Fruit fly (Drosophila melanogaster) whole organism, embryonic: ENCODE measurements around the gene CG14995.

Experiments used
- Blimp-1 ChIP-seq: fragments of 200-800 bp; sonication (Bioruptor generic); optimal IDR thresholded peaks from 3 replicates; lab custom pipeline; 2018; ENCODE audit warnings: missing biosample characterization, missing genetic modification characterization, mild to moderate bottlenecking, moderate library complexity, missing genetic modification reagents
- CG10431 ChIP-seq: fragments of 200-800 bp; sonication (Bioruptor generic); optimal IDR thresholded peaks from 3 replicates; lab custom pipeline; 2018; ENCODE audit warnings: missing biosample characterization, mild to moderate bottlenecking, missing genetic modification characterization
- CG10979 ChIP-seq: fragments of 200-800 bp; sonication (Bioruptor generic); optimal IDR thresholded peaks from 2 replicates; lab custom pipeline; 2018; ENCODE audit warnings: missing biosample characterization, mild to moderate bottlenecking, missing genetic modification characterization, moderate library complexity
- CG11247 ChIP-seq: fragments of 200-800 bp; sonication (Bioruptor generic); IDR thresholded peaks from 2 replicates; pipeline ENCODE4 v1.3.6; 2022; ENCODE audit warnings: missing biosample characterization, missing genetic modification characterization
- CG15479 ChIP-seq: fragments of 200-800 bp; sonication (Bioruptor generic); optimal IDR thresholded peaks from 3 replicates; lab custom pipeline; 2019; ENCODE audit warnings: missing biosample characterization, mild to moderate bottlenecking, missing genetic modification characterization, moderate library complexity
- CG17361 ChIP-seq: fragments of 200-800 bp; sonication (Bioruptor generic); IDR thresholded peaks from 3 replicates; pipeline ENCODE4 v1.3.6; 2022; ENCODE audit warnings: missing biosample characterization, missing genetic modification characterization
- CG17612 ChIP-seq: fragments of 200-800 bp; sonication (Bioruptor generic); IDR thresholded peaks from 2 replicates; pipeline ENCODE4 v1.3.6; 2022; ENCODE audit warnings: missing biosample characterization, missing genetic modification characterization
- CG2120 ChIP-seq: fragments of 200-800 bp; sonication (Bioruptor generic); optimal IDR thresholded peaks from 3 replicates; lab custom pipeline; 2016; ENCODE audit warnings: missing biosample characterization, missing genetic modification characterization
- CG2199 ChIP-seq: fragments of 200-800 bp; sonication (Bioruptor generic); IDR thresholded peaks from 3 replicates; pipeline ENCODE4 v1.3.6; 2022; ENCODE audit warnings: missing biosample characterization, missing genetic modification characterization
- CG34224 ChIP-seq: fragments of 200-800 bp; sonication (Bioruptor generic); IDR thresholded peaks from 3 replicates; pipeline ENCODE4 v1.3.6; 2022; ENCODE audit warnings: missing biosample characterization, missing genetic modification characterization; ENCODE audit not compliant: partially characterized antibody
- CG7745 ChIP-seq: fragments of 200-800 bp; sonication (Bioruptor generic); optimal IDR thresholded peaks from 2 replicates; lab custom pipeline; 2018; ENCODE audit warnings: missing biosample characterization, mild to moderate bottlenecking, missing genetic modification characterization, moderate library complexity
- CG7786 ChIP-seq: fragments of 200-800 bp; sonication (Bioruptor generic); optimal IDR thresholded peaks from 2 replicates; lab custom pipeline; 2016; ENCODE audit warnings: missing biosample characterization, missing genetic modification characterization
- CG8388 ChIP-seq: fragments of 200-800 bp; sonication (Bioruptor generic); optimal IDR thresholded peaks from 2 replicates; lab custom pipeline; 2019; ENCODE audit warnings: missing biosample characterization, mild to moderate bottlenecking, missing genetic modification characterization, moderate library complexity
- CG9215 ChIP-seq: fragments of 200-800 bp; sonication (Bioruptor generic); IDR thresholded peaks from 2 replicates; pipeline ENCODE4 v1.3.6; 2022; ENCODE audit warnings: missing biosample characterization, missing genetic modification characterization
- CG9437 ChIP-seq: fragments of 200-800 bp; sonication (Bioruptor generic); optimal IDR thresholded peaks from 2 replicates; lab custom pipeline; 2018; ENCODE audit warnings: missing biosample characterization, mild to moderate bottlenecking, missing genetic modification characterization
- CG9797 ChIP-seq: fragments of 200-800 bp; sonication (Bioruptor generic); optimal IDR thresholded peaks from 3 replicates; lab custom pipeline; 2018; ENCODE audit warnings: missing biosample characterization, mild to moderate bottlenecking, missing genetic modification characterization
- CG9817 ChIP-seq: fragments of 200-800 bp; sonication (Bioruptor generic); optimal IDR thresholded peaks from 2 replicates; lab custom pipeline; 2018; ENCODE audit warnings: missing biosample characterization, mild to moderate bottlenecking, missing genetic modification characterization, moderate library complexity
- Chrac-16 ChIP-seq: fragments of 200-800 bp; sonication (Bioruptor generic); optimal IDR thresholded peaks from 3 replicates; lab custom pipeline; 2016; ENCODE audit warnings: missing biosample characterization, missing genetic modification characterization
- Dip3 ChIP-seq: fragments of 200-800 bp; sonication (Bioruptor generic); optimal IDR thresholded peaks from 3 replicates; lab custom pipeline; 2016; ENCODE audit warnings: missing biosample characterization, missing genetic modification characterization
- ERR ChIP-seq: fragments of 200-800 bp; sonication (Bioruptor generic); optimal IDR thresholded peaks from 2 replicates; lab custom pipeline; 2016; ENCODE audit warnings: missing biosample characterization, missing genetic modification characterization
- HmgD ChIP-seq: fragments of 200-800 bp; sonication (Bioruptor generic); optimal IDR thresholded peaks from 3 replicates; lab custom pipeline; 2016; ENCODE audit warnings: missing biosample characterization, missing genetic modification characterization
- Hr51 ChIP-seq, 2 experiments: fragments of 200-800 bp; sonication (Bioruptor generic); optimal IDR thresholded peaks; 2 replicates in 1 of 2; 3 replicates in 1 of 2; lab custom pipeline; 2016 to 2018; ENCODE audit warnings: missing biosample characterization in 2 of 2, missing genetic modification characterization in 2 of 2, mild to moderate bottlenecking in 1 of 2, moderate library complexity in 1 of 2
- MESR4 ChIP-seq: fragments of 200-800 bp; sonication (Bioruptor generic); optimal IDR thresholded peaks from 2 replicates; lab custom pipeline; 2018; ENCODE audit warnings: missing biosample characterization, mild to moderate bottlenecking, missing genetic modification characterization, moderate library complexity
- Mrtf ChIP-seq: fragments of 200-800 bp; sonication (Bioruptor generic); IDR thresholded peaks from 3 replicates; pipeline ENCODE4 v1.3.6; 2022; ENCODE audit warnings: missing biosample characterization, missing genetic modification characterization
- Opbp ChIP-seq: fragments of 200-800 bp; sonication (Bioruptor generic); IDR thresholded peaks from 3 replicates; pipeline ENCODE4 v1.3.6; 2022; ENCODE audit warnings: missing biosample characterization, missing genetic modification characterization; ENCODE audit not compliant: partially characterized antibody
- Side ChIP-seq: fragments of 200-800 bp; sonication (Bioruptor generic); optimal IDR thresholded peaks from 2 replicates; lab custom pipeline; 2016; ENCODE audit warnings: missing biosample characterization, missing genetic modification characterization
- Xbp1 ChIP-seq: fragments of 200-800 bp; sonication (Bioruptor generic); optimal IDR thresholded peaks from 3 replicates; lab custom pipeline; 2016; ENCODE audit warnings: missing biosample characterization, mild to moderate bottlenecking, missing genetic modification characterization
- ac ChIP-seq: fragments of 200-800 bp; sonication (Bioruptor generic); optimal IDR thresholded peaks from 3 replicates; lab custom pipeline; 2017; ENCODE audit warnings: missing biosample characterization, mild to moderate bottlenecking, missing genetic modification characterization
- amos ChIP-seq: fragments of 200-800 bp; sonication (Bioruptor generic); IDR thresholded peaks from 2 replicates; pipeline ENCODE4 v1.3.6; 2022; ENCODE audit warnings: missing biosample characterization, missing genetic modification characterization; ENCODE audit not compliant: partially characterized antibody
- ash1 ChIP-seq: fragments of 200-800 bp; sonication (Bioruptor generic); optimal IDR thresholded peaks from 2 replicates; lab custom pipeline; 2018; ENCODE audit warnings: missing biosample characterization, mild to moderate bottlenecking, missing genetic modification characterization
- crp ChIP-seq, 2 experiments: fragments of 200-800 bp; sonication (Bioruptor generic); optimal IDR thresholded peaks; 2 replicates in 1 of 2; 3 replicates in 1 of 2; lab custom pipeline; 2017; ENCODE audit warnings: missing biosample characterization in 2 of 2, missing genetic modification characterization in 2 of 2, mild to moderate bottlenecking in 1 of 2, moderate library complexity in 1 of 2
- dmrt99B ChIP-seq: fragments of 200-800 bp; sonication (Bioruptor generic); optimal IDR thresholded peaks from 2 replicates; lab custom pipeline; 2018; ENCODE audit warnings: missing biosample characterization, mild to moderate bottlenecking, missing genetic modification characterization, moderate library complexity
- gsb-n ChIP-seq: fragments of 200-800 bp; sonication (Bioruptor generic); optimal IDR thresholded peaks from 3 replicates; lab custom pipeline; 2018; ENCODE audit warnings: missing biosample characterization, mild to moderate bottlenecking, missing genetic modification characterization
- her ChIP-seq: fragments of 200-800 bp; sonication (Bioruptor generic); optimal IDR thresholded peaks from 2 replicates; lab custom pipeline; 2016; ENCODE audit warnings: missing biosample characterization, missing genetic modification characterization
- ken ChIP-seq: fragments of 200-800 bp; sonication (Bioruptor generic); IDR thresholded peaks from 3 replicates; pipeline ENCODE4 v1.3.6; 2022; ENCODE audit warnings: missing biosample characterization, missing genetic modification characterization
- klu ChIP-seq: fragments of 200-800 bp; sonication (Bioruptor generic); IDR thresholded peaks from 2 replicates; pipeline ENCODE4 v1.3.6; 2022; ENCODE audit warnings: missing biosample characterization, missing genetic modification characterization
- lov ChIP-seq, 2 experiments: fragments of 200-800 bp in 1 of 2; fragments of >200 bp in 1 of 2; sonication (Bioruptor generic) in 1 of 2; IDR thresholded peaks in 1 of 2; optimal IDR thresholded peaks in 1 of 2; 2 replicates in 1 of 2; 3 replicates in 1 of 2; pipeline versions ENCODE4 v1.3.6 to Lab custom; 2017 to 2022; ENCODE audit warnings: missing biosample characterization in 1 of 2, missing genetic modification characterization in 1 of 2
- nmo ChIP-seq: fragments of 200-800 bp; sonication (Bioruptor generic); optimal IDR thresholded peaks from 2 replicates; lab custom pipeline; 2018; ENCODE audit warnings: missing biosample characterization, mild to moderate bottlenecking, missing genetic modification characterization, moderate library complexity
- oc ChIP-seq: fragments of 200-800 bp; sonication (Bioruptor generic); optimal IDR thresholded peaks from 2 replicates; lab custom pipeline; 2018; ENCODE audit warnings: missing biosample characterization, mild to moderate bottlenecking, missing genetic modification characterization, moderate library complexity
- pb ChIP-seq: fragments of 200-800 bp; sonication (Bioruptor generic); optimal IDR thresholded peaks from 3 replicates; lab custom pipeline; 2016; ENCODE audit warnings: missing biosample characterization, missing genetic modification characterization
- pnt ChIP-seq: fragments of 200-800 bp; sonication (Bioruptor generic); optimal IDR thresholded peaks from 3 replicates; lab custom pipeline; 2016; ENCODE audit warnings: missing biosample characterization, missing genetic modification characterization
- sens ChIP-seq: fragments of 200-800 bp; sonication (Bioruptor generic); peaks from one replicate; lab custom pipeline; 2016; ENCODE audit warnings: missing biosample characterization, missing genetic modification characterization
- sr ChIP-seq: fragments of 200-800 bp; sonication (Bioruptor generic); IDR thresholded peaks from 3 replicates; pipeline ENCODE4 v1.3.6; 2022; ENCODE audit warnings: missing biosample characterization, missing genetic modification characterization
- tio ChIP-seq: fragments of 200-800 bp; sonication (Bioruptor generic); optimal IDR thresholded peaks from 2 replicates; lab custom pipeline; 2017; ENCODE audit warnings: missing biosample characterization, missing genetic modification characterization, inconsistent platforms
- tna ChIP-seq: fragments of 200-800 bp; sonication (Bioruptor generic); IDR thresholded peaks from 2 replicates; pipeline ENCODE4 v1.3.6; 2022; ENCODE audit warnings: missing biosample characterization, missing genetic modification characterization; ENCODE audit not compliant: partially characterized antibody
- trh ChIP-seq: fragments of 200-800 bp; sonication (Bioruptor generic); optimal IDR thresholded peaks from 2 replicates; lab custom pipeline; 2016; ENCODE audit warnings: missing biosample characterization, missing genetic modification characterization
- vfl ChIP-seq: fragments of 200-800 bp; sonication (Bioruptor generic); optimal IDR thresholded peaks from 2 replicates; lab custom pipeline; 2016; ENCODE audit warnings: missing biosample characterization, missing genetic modification characterization
- wek ChIP-seq: fragments of 200-800 bp; sonication (Bioruptor generic); optimal IDR thresholded peaks from 3 replicates; lab custom pipeline; 2018; ENCODE audit warnings: missing biosample characterization, mild to moderate bottlenecking, missing genetic modification characterization, moderate library complexity

The CG14995 gene

dm6 chr3L:4122185-4122767 lies 19.2 kb upstream of the CG14995 start, which contains the start of gene Chd64 (continued):
- TF ChIP-seq Xbp1, result no peak
- TF ChIP-seq tna, result peak; percentile 42; the same call in 1 of the 2 replicates
- peak; percentile 7 for TF ChIP-seq pb (GFP tag; lab: Kevin White, UChicago)
- TF ChIP-seq her, result peak; percentile 12
- TF ChIP-seq klu (GFP tag; lab: Robert Waterston, UW), result no peak
- peak; percentile 5 for TF ChIP-seq Chrac-16 (GFP tag; lab: Kevin White, UChicago)
- no peak for TF ChIP-seq CG7786 (GFP tag; lab: Kevin White, UChicago)
- no peak for TF ChIP-seq lov (optimal IDR thresholded peaks at IDR 0.05; lab: Kevin White, UChicago)
- TF ChIP-seq lov (GFP tag; IDR thresholded peaks at IDR 0.05; lab: Robert Waterston, UW), result no peak
- 0 out of 3 replicates have a peak, but pooled peaks have one; percentile 18 for TF ChIP-seq Mrtf (GFP tag; lab: Robert Waterston, UW)
- peak; percentile 29; the same call in 1 of the 3 replicates for TF ChIP-seq ken (GFP tag; lab: Robert Waterston, UW)
- no peak for TF ChIP-seq ERR (GFP tag; lab: Kevin White, UChicago)
- TF ChIP-seq CG17361 (GFP tag; lab: Robert Waterston, UW), result no peak
- no peak for TF ChIP-seq oc (tag; lab: Kevin White, UChicago)
- no peak for TF ChIP-seq tio (GFP tag; lab: Kevin White, UChicago)
- TF ChIP-seq vfl, result no peak
- peak; percentile 8 for TF ChIP-seq ash1 (GFP tag; lab: Kevin White, UChicago)
- peak; percentile 47 for TF ChIP-seq sens
- TF ChIP-seq CG34224, result peak; percentile 55; the same call in 2 of the 3 replicates
- TF ChIP-seq nmo, result no peak
- TF ChIP-seq CG15479, result no peak
- no peak for TF ChIP-seq CG8388 (GFP tag; lab: Kevin White, UChicago)
- no peak for TF ChIP-seq trh
- TF ChIP-seq Blimp-1 (GFP tag; lab: Kevin White, UChicago), result no peak
- TF ChIP-seq gsb-n, result no peak
- 0 out of 3 replicates have a peak, but pooled peaks have one; percentile 35 for TF ChIP-seq CG2199
- TF ChIP-seq CG17612 (GFP tag; lab: Robert Waterston, UW), result no peak
- peak; percentile 71 for TF ChIP-seq CG2120 (GFP tag; lab: Kevin White, UChicago)
- TF ChIP-seq Side (GFP tag; lab: Kevin White, UChicago), result peak; percentile 41
- no peak for TF ChIP-seq Hr51 (GFP tag; optimal IDR thresholded peaks at IDR 0.05; lab: Kevin White, UChicago)
- TF ChIP-seq sr (GFP tag; lab: Robert Waterston, UW), result peak; percentile 55; the same call in 1 of the 3 replicates
- TF ChIP-seq CG9797 (GFP tag; lab: Kevin White, UChicago), result no peak
- no peak for TF ChIP-seq dmrt99B (tag; lab: Kevin White, UChicago)
- TF ChIP-seq CG10431, result no peak
- TF ChIP-seq Opbp, result peak; percentile 48; the same call in 1 of the 3 replicates
- peak; percentile 45; the same call in 1 of the 2 replicates for TF ChIP-seq amos (GFP tag; lab: Robert Waterston, UW)
- TF ChIP-seq CG10979, result peak; percentile 13
- TF ChIP-seq ac (GFP tag; lab: Kevin White, UChicago), result no peak
- TF ChIP-seq HmgD (GFP tag; lab: Kevin White, UChicago), result no peak
- no peak for TF ChIP-seq pnt
- TF ChIP-seq CG9817 (tag; lab: Kevin White, UChicago), result no peak
- peak in 1 of 2 experiments; percentile 76 for TF ChIP-seq crp (GFP tag; optimal IDR thresholded peaks at IDR 0.05; lab: Kevin White, UChicago)
- TF ChIP-seq CG9215, result no peak
- no peak for TF ChIP-seq wek (GFP tag; lab: Kevin White, UChicago)
- peak; percentile 91 for TF ChIP-seq CG9437 (GFP tag; lab: Kevin White, UChicago)
- TF ChIP-seq MESR4 (GFP tag; lab: Kevin White, UChicago), result peak; percentile 10
- 0 out of 2 replicates have a peak, but pooled peaks have one; percentile 14 for TF ChIP-seq CG11247 (GFP tag; lab: Robert Waterston, UW)
- no peak for TF ChIP-seq CG7745 (tag; lab: Kevin White, UChicago)
- no peak for TF ChIP-seq Dip3 (GFP tag; lab: Kevin White, UChicago)
